Worm (Caenorhabditis elegans) whole organism, L4 larva: ENCODE measurements around the gene F32D8.2.
"Not testable (repeated sequence)": the region's sequence is repeated elsewhere in the genome, so short reads cannot be mapped to it uniquely, and the experiment has no call there.

ENCODE experiments used
- D1046.2 ChIP-seq: fragments of 200-800 bp; sonication (Bioruptor generic); IDR thresholded peaks from 2 replicates; pipeline ENCODE4 v1.3.6; 2022; ENCODE audit warnings: missing genetic modification characterization, missing compliant biosample characterization
- F26F4.8 ChIP-seq: fragments of 200-800 bp; sonication (Bioruptor generic); conservative IDR thresholded peaks from 2 replicates; pipeline ENCODE4 v1.3.6; 2022; ENCODE audit warnings: missing genetic modification characterization, missing compliant biosample characterization
- F44E2.7 ChIP-seq: fragments of 200-800 bp; sonication (Bioruptor generic); IDR thresholded peaks from 2 replicates; pipeline ENCODE4 v2.1.2; 2022; ENCODE audit warnings: missing genetic modification characterization, missing compliant biosample characterization
- T26A8.4 ChIP-seq: fragments of 200-800 bp; sonication (Bioruptor generic); IDR thresholded peaks from 2 replicates; pipeline ENCODE4 v1.3.6; 2022; ENCODE audit warnings: missing genetic modification characterization, missing compliant biosample characterization
- Y48G9A.11 ChIP-seq: fragments of 200-800 bp; sonication (Bioruptor generic); IDR thresholded peaks from 2 replicates; pipeline ENCODE4 v1.3.6; 2022; ENCODE audit warnings: missing genetic modification reagents, missing genetic modification characterization, missing compliant biosample characterization
- ama-1 ChIP-seq: fragments of 150-350 bp; optimal IDR thresholded peaks from 2 replicates; lab custom pipeline; 2014; ENCODE audit warnings: inconsistent platforms, mixed read lengths
- ceh-20 ChIP-seq: fragments of 200-800 bp; sonication (Bioruptor generic); IDR thresholded peaks from 2 replicates; pipeline ENCODE4 v1.3.6; 2022; ENCODE audit warnings: missing genetic modification reagents, missing genetic modification characterization, missing compliant biosample characterization
- ceh-32 ChIP-seq: sonication (generic microtip); optimal IDR thresholded peaks from 2 replicates; lab custom pipeline; 2016; ENCODE audit warnings: mild to moderate bottlenecking, missing genetic modification characterization, missing compliant biosample characterization; ENCODE audit not compliant: poor library complexity
- ceh-82 ChIP-seq: sonication (generic microtip); optimal IDR thresholded peaks from 2 replicates; lab custom pipeline; 2017; ENCODE audit warnings: missing biosample characterization, missing genetic modification characterization
- dmd-6 ChIP-seq: fragments of 200-800 bp; sonication (Bioruptor generic); IDR thresholded peaks from 2 replicates; pipeline ENCODE4 v1.3.6; 2022; ENCODE audit warnings: missing genetic modification reagents, missing genetic modification characterization, missing compliant biosample characterization
- dmd-8 ChIP-seq: fragments of 200-800 bp; sonication (Bioruptor generic); IDR thresholded peaks from 2 replicates; pipeline ENCODE4 v1.3.6; 2022; ENCODE audit warnings: missing genetic modification characterization, missing compliant biosample characterization
- dmd-9 ChIP-seq: fragments of 200-800 bp; sonication (Bioruptor generic); IDR thresholded peaks from 2 replicates; pipeline ENCODE4 v1.3.6; 2022; ENCODE audit warnings: missing genetic modification reagents, missing genetic modification characterization, missing compliant biosample characterization
- dve-1 ChIP-seq: sonication (generic microtip); optimal IDR thresholded peaks from 2 replicates; lab custom pipeline; 2017; ENCODE audit warnings: antibody characterized with exemption, mild to moderate bottlenecking, missing genetic modification characterization, missing compliant biosample characterization; ENCODE audit not compliant: insufficient read depth
- egl-43 ChIP-seq: fragments of 200-800 bp; sonication (Bioruptor generic); IDR thresholded peaks from 2 replicates; pipeline ENCODE4 v1.3.6; 2022; ENCODE audit warnings: missing genetic modification reagents, missing genetic modification characterization, missing compliant biosample characterization
- fkh-10 ChIP-seq: fragments of 150-350 bp; optimal IDR thresholded peaks from 2 replicates; lab custom pipeline; 2014; ENCODE audit warnings: missing biosample characterization, missing genetic modification reagents, missing genetic modification characterization
- hlh-11 ChIP-seq: fragments of 200-800 bp; sonication (Bioruptor generic); optimal IDR thresholded peaks from 2 replicates; lab custom pipeline; 2018; ENCODE audit warnings: mild to moderate bottlenecking, missing genetic modification characterization, missing compliant biosample characterization
- hlh-30 ChIP-seq: sonication (generic microtip); optimal IDR thresholded peaks from 2 replicates; lab custom pipeline; 2017; ENCODE audit warnings: antibody characterized with exemption, mild to moderate bottlenecking, missing genetic modification characterization, missing compliant biosample characterization; ENCODE audit not compliant: insufficient read depth
- hmg-1.1 ChIP-seq: fragments of 200-800 bp; sonication (Bioruptor generic); IDR thresholded peaks from 2 replicates; pipeline ENCODE4 v1.3.6; 2022; ENCODE audit warnings: missing genetic modification reagents, missing genetic modification characterization, missing compliant biosample characterization
- lim-7 ChIP-seq: fragments of 200-800 bp; sonication (Bioruptor generic); IDR thresholded peaks from 2 replicates; pipeline ENCODE4 v1.3.6; 2022; ENCODE audit warnings: missing genetic modification characterization, missing compliant biosample characterization
- lin-15B ChIP-seq: fragments of 150-350 bp; sonication (generic microtip); optimal IDR thresholded peaks from 3 replicates; lab custom pipeline; 2014; ENCODE audit warnings: missing biosample characterization, missing genetic modification characterization
- lin-29 ChIP-seq: fragments of 200-800 bp; sonication (Bioruptor generic); IDR thresholded peaks from 2 replicates; pipeline ENCODE4 v1.3.6; 2022; ENCODE audit warnings: missing genetic modification reagents, missing genetic modification characterization, missing compliant biosample characterization
- lsy-2 ChIP-seq, 2 experiments: fragments of 150-350 bp in 1 of 2; sonication (generic microtip) in 1 of 2; optimal IDR thresholded peaks; 2 replicates each; lab custom pipeline; 2014 to 2017; ENCODE audit warnings: missing biosample characterization in 2 of 2, missing genetic modification characterization in 2 of 2
- madf-9 ChIP-seq: fragments of 200-800 bp; sonication (Bioruptor generic); conservative IDR thresholded peaks from 2 replicates; pipeline ENCODE4 v1.3.6; 2022; ENCODE audit warnings: missing genetic modification reagents, missing genetic modification characterization, missing compliant biosample characterization
- mdl-1 ChIP-seq, 2 experiments: fragments of 150-350 bp in 1 of 2; sonication (generic microtip) in 1 of 2; optimal IDR thresholded peaks; 2 replicates each; lab custom pipeline; 2014 to 2017; ENCODE audit warnings: missing biosample characterization in 2 of 2, missing genetic modification characterization in 2 of 2
- mdt-29 ChIP-seq: fragments of 200-800 bp; sonication (Bioruptor generic); IDR thresholded peaks from 2 replicates; pipeline ENCODE4 v1.3.6; 2022; ENCODE audit warnings: missing genetic modification reagents, missing genetic modification characterization, missing compliant biosample characterization
- nhr-28 ChIP-seq: fragments of 150-350 bp; optimal IDR thresholded peaks from 2 replicates; lab custom pipeline; 2014; ENCODE audit warnings: missing biosample characterization, missing genetic modification characterization
- nhr-41 ChIP-seq: fragments of 200-800 bp; sonication (Bioruptor generic); IDR thresholded peaks from 2 replicates; pipeline ENCODE4 v1.3.6; 2022; ENCODE audit warnings: missing genetic modification reagents, missing genetic modification characterization, missing compliant biosample characterization
- nhr-48 ChIP-seq: sonication (generic microtip); optimal IDR thresholded peaks from 2 replicates; lab custom pipeline; 2016; ENCODE audit warnings: mild to moderate bottlenecking, missing genetic modification characterization, missing compliant biosample characterization
- pha-4 ChIP-seq, 2 experiments: fragments of 150-350 bp in 1 of 2; fragments of 200-800 bp in 1 of 2; sonication (Bioruptor generic) in 1 of 2; IDR thresholded peaks in 1 of 2; optimal IDR thresholded peaks in 1 of 2; 2 replicates each; pipeline versions ENCODE4 v1.3.6 to Lab custom; 2014 to 2022; ENCODE audit warnings: missing genetic modification characterization in 2 of 2, missing genetic modification reagents in 2 of 2, missing biosample characterization in 1 of 2, missing compliant biosample characterization in 1 of 2
- saeg-2 ChIP-seq: fragments of 200-800 bp; sonication (Bioruptor generic); IDR thresholded peaks from 2 replicates; pipeline ENCODE4 v1.3.6; 2022; ENCODE audit warnings: missing genetic modification reagents, missing genetic modification characterization, missing compliant biosample characterization
- set-16 ChIP-seq: fragments of 200-800 bp; sonication (Bioruptor generic); IDR thresholded peaks from 2 replicates; pipeline ENCODE4 v1.3.6; 2022; ENCODE audit warnings: missing genetic modification reagents, missing genetic modification characterization, missing compliant biosample characterization
- skn-1 ChIP-seq: fragments of 150-350 bp; optimal IDR thresholded peaks from 2 replicates; lab custom pipeline; 2014; ENCODE audit warnings: missing biosample characterization, missing genetic modification characterization
- spr-1 ChIP-seq: sonication (generic microtip); optimal IDR thresholded peaks from 2 replicates; lab custom pipeline; 2016; ENCODE audit warnings: mild to moderate bottlenecking, missing genetic modification characterization, missing compliant biosample characterization
- unc-39 ChIP-seq: sonication (generic microtip); optimal IDR thresholded peaks from 2 replicates; lab custom pipeline; 2017; ENCODE audit warnings: missing biosample characterization, missing genetic modification characterization
- unc-62 ChIP-seq, 3 experiments: fragments of 150-350 bp in 1 of 3; sonication (generic microtip); optimal IDR thresholded peaks in 2 of 3; peaks in 1 of 3; 1 replicate in 1 of 3; 2 replicates in 2 of 3; lab custom pipeline; 2014 to 2017; ENCODE audit warnings: missing biosample characterization in 3 of 3, missing genetic modification characterization in 3 of 3, missing genetic modification reagents in 3 of 3, missing genotype in 1 of 3
- vab-7 ChIP-seq: fragments of 200-800 bp; sonication (Bioruptor generic); IDR thresholded peaks from 2 replicates; pipeline ENCODE4 v1.3.6; 2022; ENCODE audit warnings: missing genetic modification reagents, missing genetic modification characterization, missing compliant biosample characterization
- zip-11 ChIP-seq: fragments of 200-800 bp; sonication (Bioruptor generic); IDR thresholded peaks from 2 replicates; pipeline ENCODE4 v1.3.6; 2022; ENCODE audit warnings: missing genetic modification characterization, missing compliant biosample characterization

The F32D8.2 gene

DNA sequence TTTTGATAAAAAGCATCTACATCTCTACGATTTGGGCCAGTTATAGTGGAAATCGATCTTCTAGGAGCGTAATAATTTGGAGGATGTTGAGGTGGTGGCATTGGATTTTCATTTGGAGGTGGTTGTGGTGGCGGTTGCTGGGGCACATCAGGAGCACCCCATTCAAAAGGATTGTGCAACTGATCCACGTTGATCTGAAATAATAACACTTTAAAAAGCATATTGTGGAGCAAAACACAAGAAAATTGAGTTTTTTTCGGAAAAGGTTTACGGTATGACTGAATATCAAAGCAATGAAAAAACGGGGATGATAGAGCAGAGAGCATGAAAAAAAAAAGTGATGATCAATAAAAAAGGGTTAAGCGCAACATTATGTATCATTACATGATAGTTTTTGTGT, 18.0 kb upstream of the F32D8.2 start, which contains the start of gene saeg-1:
TSS of gene saeg-1 (minus strand) at position 101 of the 400 bp plus-strand sequence.
- no peak for TF ChIP-seq unc-39 (tag; lab: Kevin White, UChicago)
- TF ChIP-seq lin-15B, result no peak
- TF ChIP-seq dmd-9 (GFP tag; lab: Robert Waterston, UW), result no peak
- no peak for TF ChIP-seq lin-29 (GFP tag; lab: Robert Waterston, UW)
- TF ChIP-seq ama-1 (lab: Kevin White, UChicago), result no peak
- no peak for TF ChIP-seq zip-11 (GFP tag; lab: Robert Waterston, UW)
- no peak for TF ChIP-seq vab-7 (GFP tag; lab: Robert Waterston, UW)
- TF ChIP-seq dmd-8 (GFP tag; lab: Robert Waterston, UW), result no peak
- no peak for TF ChIP-seq nhr-48 (tag; lab: Kevin White, UChicago)
- no peak for TF ChIP-seq madf-9 (GFP tag; lab: Robert Waterston, UW)
- TF ChIP-seq F26F4.8 (GFP tag; lab: Robert Waterston, UW), result no peak
- no peak for TF ChIP-seq spr-1
- no peak for TF ChIP-seq pha-4 (GFP tag; IDR thresholded peaks at IDR 0.05; lab: Robert Waterston, UW)
- TF ChIP-seq pha-4 (tag; optimal IDR thresholded peaks at IDR 0.05; lab: Kevin White, UChicago), result no peak

DNA sequence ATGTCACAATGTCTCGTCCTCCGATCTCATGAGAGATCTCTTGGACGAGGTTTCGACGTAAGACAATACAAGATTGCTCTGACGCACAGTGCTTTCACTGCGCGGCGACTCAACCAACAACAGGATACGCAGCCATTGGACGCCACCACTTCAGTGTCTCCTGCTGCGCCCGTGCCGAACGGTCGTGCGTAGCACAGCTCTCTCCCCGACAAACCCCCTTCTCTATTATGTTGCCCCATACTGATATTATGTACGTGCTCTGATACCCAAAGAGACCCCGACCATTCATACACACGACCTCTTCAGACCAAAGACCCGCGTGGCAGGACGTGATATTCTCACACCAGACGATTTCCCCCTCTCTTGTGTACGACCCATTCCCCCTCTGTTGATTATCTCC, 17.2 kb upstream of the F32D8.2 start:
- TF ChIP-seq ceh-20 (GFP tag; lab: Robert Waterston, UW), result 0 out of 2 replicates have a peak, but pooled peaks have one; percentile 35
- TF ChIP-seq mdt-29 (GFP tag; lab: Robert Waterston, UW), result peak; percentile 33; the same call in 1 of the 2 replicates
- TF ChIP-seq dmd-8 (GFP tag; lab: Robert Waterston, UW), result peak; percentile 77
- peak; percentile 16; the same call in 1 of the 2 replicates for TF ChIP-seq lim-7 (GFP tag; lab: Robert Waterston, UW)
- TF ChIP-seq dmd-6 (GFP tag; lab: Robert Waterston, UW), result 0 out of 2 replicates have a peak, but pooled peaks have one; percentile 5
- TF ChIP-seq saeg-2 (GFP tag; lab: Robert Waterston, UW), result peak; percentile 48; the same call in 1 of the 2 replicates
- 0 out of 2 replicates have a peak, but pooled peaks have one; percentile 53 for TF ChIP-seq Y48G9A.11 (GFP tag; lab: Robert Waterston, UW)
- 0 out of 2 replicates have a peak, but pooled peaks have one; percentile 41 for TF ChIP-seq dmd-9 (GFP tag; lab: Robert Waterston, UW)
- peak; percentile 49 for TF ChIP-seq set-16 (GFP tag; lab: Robert Waterston, UW)
- peak; percentile 79 for TF ChIP-seq egl-43
- peak in 1 of 2 experiments; percentile 23 for TF ChIP-seq unc-62 (GFP tag; optimal IDR thresholded peaks at IDR 0.05 in 1 of 2; lab: Kevin White, UChicago)
- not testable (repeated sequence) for TF ChIP-seq unc-62, pha-4 (tag; optimal IDR thresholded peaks at IDR 0.05; lab: Kevin White, UChicago)
- 0 out of 2 replicates have a peak, but pooled peaks have one; percentile 56 for TF ChIP-seq F44E2.7
- 0 out of 2 replicates have a peak, but pooled peaks have one; percentile 8 for TF ChIP-seq pha-4 (GFP tag; IDR thresholded peaks at IDR 0.05; lab: Robert Waterston, UW)
- peak; percentile 18; the same call in 1 of the 2 replicates for TF ChIP-seq hmg-1.1
- TF ChIP-seq D1046.2 (GFP tag; lab: Robert Waterston, UW), result peak; percentile 45; the same call in 1 of the 2 replicates
- TF ChIP-seq nhr-41 (GFP tag; lab: Robert Waterston, UW), result 0 out of 2 replicates have a peak, but pooled peaks have one; percentile 27

DNA sequence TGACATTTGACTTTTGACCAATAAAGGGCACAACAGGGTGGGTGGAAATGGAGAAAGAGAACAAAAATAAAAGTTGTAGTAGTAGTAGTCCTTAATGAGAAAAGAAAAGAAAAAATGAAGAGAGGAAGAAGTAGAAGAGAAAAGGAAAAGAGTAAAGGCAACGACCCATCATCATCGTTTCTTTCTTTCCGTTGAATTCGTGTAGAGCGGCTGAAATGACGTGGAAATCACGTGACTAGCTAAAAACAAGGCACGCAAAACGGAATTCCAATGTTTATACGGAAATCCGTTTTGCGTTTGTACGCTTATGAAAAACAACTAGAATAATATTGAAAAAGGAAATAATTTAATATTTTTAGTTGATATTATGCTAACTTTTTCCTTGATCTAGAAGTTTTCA, 16.0 kb upstream of the F32D8.2 start:
- peak in 1 of 2 experiments; percentile 96 for TF ChIP-seq unc-62 (GFP tag; optimal IDR thresholded peaks at IDR 0.05 in 1 of 2; lab: Kevin White, UChicago)
- no peak for TF ChIP-seq unc-62 (tag; optimal IDR thresholded peaks at IDR 0.05; lab: Kevin White, UChicago)
- TF ChIP-seq ceh-32, result no peak
- 0 out of 2 replicates have a peak, but pooled peaks have one; percentile 30 for TF ChIP-seq pha-4 (GFP tag; IDR thresholded peaks at IDR 0.05; lab: Robert Waterston, UW)
- TF ChIP-seq pha-4 (tag; optimal IDR thresholded peaks at IDR 0.05; lab: Kevin White, UChicago), result no peak
- peak in 1 of 2 experiments; percentile 64 for TF ChIP-seq mdl-1 (tag; optimal IDR thresholded peaks at IDR 0.05; lab: Kevin White, UChicago)
- TF ChIP-seq lsy-2 (tag; optimal IDR thresholded peaks at IDR 0.05; lab: Kevin White, UChicago), result peak in 1 of 2 experiments; percentile 35
- TF ChIP-seq nhr-28, result peak; percentile 38
- peak; percentile 38 for TF ChIP-seq dve-1
- TF ChIP-seq set-16 (GFP tag; lab: Robert Waterston, UW), result no peak
- no peak for TF ChIP-seq ceh-82 (tag; lab: Kevin White, UChicago)
- no peak for TF ChIP-seq skn-1
- peak; percentile 25 for TF ChIP-seq hlh-11 (tag; lab: Kevin White, UChicago)
- TF ChIP-seq fkh-10, result peak; percentile 58
- peak; percentile 77 for TF ChIP-seq hlh-30 (tag; lab: Kevin White, UChicago)
- no peak for TF ChIP-seq T26A8.4 (GFP tag; lab: Robert Waterston, UW)
- TF ChIP-seq hmg-1.1, result 0 out of 2 replicates have a peak, but pooled peaks have one; percentile 20
- peak; percentile 42; the same call in 1 of the 2 replicates for TF ChIP-seq dmd-6 (GFP tag; lab: Robert Waterston, UW)
